Worm (Caenorhabditis elegans) whole organism, L4 larva: Measurements from ENCODE around the gene gcy-6.

Experiments
- ama-1 ChIP-seq: fragments of 150-350 bp; optimal IDR thresholded peaks from 2 replicates; lab custom pipeline; 2014; ENCODE audit warnings: inconsistent platforms, mixed read lengths
- attf-4 ChIP-seq: sonication (generic microtip); optimal IDR thresholded peaks from 3 replicates; lab custom pipeline; 2017; ENCODE audit warnings: missing biosample characterization, missing genetic modification characterization
- hmg-1.1 ChIP-seq: fragments of 200-800 bp; sonication (Bioruptor generic); IDR thresholded peaks from 2 replicates; pipeline ENCODE4 v1.3.6; 2022; ENCODE audit warnings: missing genetic modification reagents, missing genetic modification characterization, missing compliant biosample characterization
- nhr-10 ChIP-seq: fragments of 150-350 bp; optimal IDR thresholded peaks from 2 replicates; lab custom pipeline; 2014; ENCODE audit warnings: missing biosample characterization, missing genetic modification characterization
- nhr-102 ChIP-seq: sonication (generic microtip); optimal IDR thresholded peaks from 2 replicates; lab custom pipeline; 2016; ENCODE audit warnings: mild to moderate bottlenecking, missing genetic modification characterization, moderate library complexity, missing compliant biosample characterization
- nhr-25 ChIP-seq: sonication (generic microtip); optimal IDR thresholded peaks from 2 replicates; lab custom pipeline; 2017; ENCODE audit warnings: missing genetic modification characterization, mild to moderate bottlenecking, missing compliant biosample characterization, antibody characterized with exemption, moderate library complexity, borderline replicate concordance; ENCODE audit not compliant: insufficient read depth
- nhr-76 ChIP-seq: fragments of 150-350 bp; optimal IDR thresholded peaks from 2 replicates; lab custom pipeline; 2014; ENCODE audit warnings: missing biosample characterization, missing genetic modification characterization
- nhr-77 ChIP-seq: fragments of 150-350 bp; optimal IDR thresholded peaks from 2 replicates; lab custom pipeline; 2014; ENCODE audit warnings: missing biosample characterization, missing genetic modification characterization
- pha-4 ChIP-seq, 2 experiments: fragments of 150-350 bp in 1 of 2; fragments of 200-800 bp in 1 of 2; sonication (Bioruptor generic) in 1 of 2; IDR thresholded peaks in 1 of 2; optimal IDR thresholded peaks in 1 of 2; 2 replicates each; pipeline versions ENCODE4 v1.3.6 to Lab custom; 2014 to 2022; ENCODE audit warnings: missing genetic modification characterization in 2 of 2, missing genetic modification reagents in 2 of 2, missing biosample characterization in 1 of 2, missing compliant biosample characterization in 1 of 2
- tag-97 ChIP-seq: fragments of 200-800 bp; sonication (Bioruptor generic); IDR thresholded peaks from 2 replicates; pipeline ENCODE4 v1.3.6; 2022; ENCODE audit warnings: missing genetic modification characterization, missing compliant biosample characterization
- unc-39 ChIP-seq: sonication (generic microtip); optimal IDR thresholded peaks from 2 replicates; lab custom pipeline; 2017; ENCODE audit warnings: missing biosample characterization, missing genetic modification characterization
- zag-1 ChIP-seq: fragments of 150-350 bp; optimal IDR thresholded peaks from 2 replicates; lab custom pipeline; 2014; ENCODE audit warnings: missing biosample characterization, missing genetic modification characterization
- zfp-2 ChIP-seq: sonication (generic microtip); optimal IDR thresholded peaks from 2 replicates; lab custom pipeline; 2016; ENCODE audit warnings: mild to moderate bottlenecking, missing genetic modification characterization, missing compliant biosample characterization

DNA sequence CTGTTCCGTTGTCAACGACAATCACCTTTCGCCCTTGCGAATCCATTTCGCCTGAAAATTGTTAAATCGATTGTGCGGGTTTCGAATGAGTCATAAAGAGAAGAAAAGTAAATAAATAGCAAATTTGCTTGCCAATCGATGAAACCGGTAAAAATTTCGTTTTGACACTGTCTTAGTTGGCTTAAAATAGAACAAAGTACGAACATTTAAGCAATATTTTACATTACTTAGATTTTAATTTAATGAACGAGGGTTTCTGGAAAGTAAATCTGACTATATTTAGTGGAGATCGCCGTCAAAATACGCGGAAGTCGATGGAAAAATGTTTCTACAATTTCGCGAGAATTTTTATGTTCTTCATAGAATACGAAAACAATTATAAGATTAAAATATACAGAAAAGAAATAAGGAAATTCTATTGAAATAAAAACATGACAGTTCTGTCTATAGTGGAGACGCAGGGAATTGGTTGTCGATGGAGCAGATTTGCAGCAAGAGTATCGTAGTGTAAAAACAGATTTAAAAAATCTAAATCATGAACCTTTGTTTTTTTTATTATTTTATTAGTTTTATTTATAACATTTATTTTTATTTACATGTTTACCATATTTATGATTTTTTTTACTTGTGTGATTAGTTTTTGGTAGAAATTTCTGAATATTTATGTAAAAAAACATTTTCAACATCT is 24.6 kb upstream of the gcy-6 start, which contains the start of gene arx-2:
- TF ChIP-seq zag-1 (tag; lab: Kevin White, UChicago), result no peak
- TF ChIP-seq nhr-77 (tag; lab: Kevin White, UChicago), result peak; percentile 53
- TF ChIP-seq nhr-76 (tag; lab: Kevin White, UChicago), result no peak
- no peak for TF ChIP-seq ama-1
- TF ChIP-seq zfp-2, result no peak
- no peak for TF ChIP-seq unc-39 (tag; lab: Kevin White, UChicago)
- no peak for TF ChIP-seq hmg-1.1 (GFP tag; lab: Robert Waterston, UW)
- no peak for TF ChIP-seq pha-4 (GFP tag; IDR thresholded peaks at IDR 0.05; lab: Robert Waterston, UW)
- no peak for TF ChIP-seq pha-4 (tag; optimal IDR thresholded peaks at IDR 0.05; lab: Kevin White, UChicago)
- no peak for TF ChIP-seq nhr-102 (tag; lab: Kevin White, UChicago)
- no peak for TF ChIP-seq attf-4 (tag; lab: Kevin White, UChicago)
- TF ChIP-seq tag-97 (GFP tag; lab: Robert Waterston, UW), result no peak
- no peak for TF ChIP-seq nhr-10 (tag; lab: Kevin White, UChicago)
- no peak for TF ChIP-seq nhr-25 (tag; lab: Kevin White, UChicago)
